Worm (Caenorhabditis elegans) whole organism, L2 larva: ENCODE measurements around the gene elf-1.

Experiments
- C34F6.9 ChIP-seq: fragments of 150-350 bp; optimal IDR thresholded peaks from 2 replicates; lab custom pipeline; 2014; ENCODE audit warnings: missing biosample characterization, missing genetic modification characterization
- F13H6.1 ChIP-seq: sonication (generic microtip); optimal IDR thresholded peaks from 2 replicates; lab custom pipeline; 2016; ENCODE audit warnings: missing genetic modification characterization, missing compliant biosample characterization
- R02D3.7 ChIP-seq: fragments of 150-350 bp; optimal IDR thresholded peaks from 2 replicates; lab custom pipeline; 2014; ENCODE audit warnings: missing biosample characterization, missing genetic modification characterization
- ZK546.5 ChIP-seq: sonication (generic microtip); optimal IDR thresholded peaks from 2 replicates; lab custom pipeline; 2017; ENCODE audit warnings: missing biosample characterization, missing genetic modification characterization
- alr-1 ChIP-seq: fragments of 150-350 bp; optimal IDR thresholded peaks from 2 replicates; lab custom pipeline; 2014; ENCODE audit warnings: missing biosample characterization, missing genetic modification characterization
- aly-2 ChIP-seq: fragments of 150-350 bp; optimal IDR thresholded peaks from 2 replicates; lab custom pipeline; 2014; ENCODE audit warnings: missing biosample characterization, missing genetic modification characterization
- ama-1 ChIP-seq: fragments of 150-350 bp; optimal IDR thresholded peaks from 2 replicates; lab custom pipeline; 2018; ENCODE audit warnings: inconsistent platforms
- blmp-1 ChIP-seq: sonication (generic microtip); optimal IDR thresholded peaks from 2 replicates; lab custom pipeline; 2017; ENCODE audit warnings: missing genetic modification characterization, mild to moderate bottlenecking, missing compliant biosample characterization, antibody characterized with exemption, moderate library complexity; ENCODE audit not compliant: insufficient read depth
- ceh-82 ChIP-seq: fragments of 150-350 bp; optimal IDR thresholded peaks from 2 replicates; lab custom pipeline; 2014; ENCODE audit warnings: missing biosample characterization, missing genetic modification characterization
- crh-2 ChIP-seq: sonication (generic microtip); optimal IDR thresholded peaks from 2 replicates; lab custom pipeline; 2017; ENCODE audit warnings: missing biosample characterization, missing genetic modification characterization
- egl-27 ChIP-seq: sonication (generic microtip); optimal IDR thresholded peaks from 3 replicates; lab custom pipeline; 2017; ENCODE audit warnings: missing biosample characterization, missing genetic modification reagents, missing genetic modification characterization
- elt-1 ChIP-seq: fragments of 150-350 bp; optimal IDR thresholded peaks from 2 replicates; lab custom pipeline; 2014; ENCODE audit warnings: missing biosample characterization, missing genetic modification characterization
- elt-3 ChIP-seq: sonication (generic microtip); optimal IDR thresholded peaks from 2 replicates; lab custom pipeline; 2017; ENCODE audit warnings: missing biosample characterization, missing genetic modification characterization
- fos-1 ChIP-seq: fragments of 150-350 bp; optimal IDR thresholded peaks from 2 replicates; lab custom pipeline; 2014; ENCODE audit warnings: missing biosample characterization, missing genetic modification characterization
- lin-11 ChIP-seq: fragments of 150-350 bp; sonication (generic microtip); optimal IDR thresholded peaks from 2 replicates; lab custom pipeline; 2014; ENCODE audit warnings: missing biosample characterization, missing genetic modification characterization, inconsistent platforms, mixed read lengths
- lin-13 ChIP-seq: fragments of 150-350 bp; optimal IDR thresholded peaks from 2 replicates; lab custom pipeline; 2014; ENCODE audit warnings: missing biosample characterization, missing genetic modification reagents, missing genetic modification characterization
- lin-39 ChIP-seq: fragments of 150-350 bp; optimal IDR thresholded peaks from 2 replicates; lab custom pipeline; 2014; ENCODE audit warnings: missing biosample characterization, missing genetic modification reagents, missing genetic modification characterization
- lsy-2 ChIP-seq, 2 experiments: fragments of 150-350 bp in 1 of 2; sonication (generic microtip) in 1 of 2; optimal IDR thresholded peaks; 2 replicates each; lab custom pipeline; 2014 to 2017; ENCODE audit warnings: missing biosample characterization in 2 of 2, missing genetic modification characterization in 2 of 2
- mab-5 ChIP-seq: fragments of 150-350 bp; optimal IDR thresholded peaks from 2 replicates; lab custom pipeline; 2014; ENCODE audit warnings: missing biosample characterization, missing genetic modification characterization
- mbf-1 ChIP-seq: sonication (generic microtip); optimal IDR thresholded peaks from 2 replicates; lab custom pipeline; 2017; ENCODE audit warnings: missing biosample characterization, missing genetic modification characterization
- mdl-1 ChIP-seq, 2 experiments: fragments of 150-350 bp in 1 of 2; sonication (generic microtip) in 1 of 2; optimal IDR thresholded peaks; 2 replicates each; lab custom pipeline; 2017; ENCODE audit warnings: missing biosample characterization in 2 of 2, missing genetic modification characterization in 2 of 2
- nhr-10 ChIP-seq: sonication (generic microtip); optimal IDR thresholded peaks from 2 replicates; lab custom pipeline; 2017; ENCODE audit warnings: missing biosample characterization, missing genetic modification characterization
- nhr-11 ChIP-seq: fragments of 150-350 bp; optimal IDR thresholded peaks from 2 replicates; lab custom pipeline; 2014; ENCODE audit warnings: missing biosample characterization, missing genetic modification characterization
- nhr-129 ChIP-seq: fragments of 150-350 bp; optimal IDR thresholded peaks from 2 replicates; lab custom pipeline; 2014; ENCODE audit warnings: missing biosample characterization, missing genetic modification characterization
- nhr-21 ChIP-seq: fragments of 150-350 bp; optimal IDR thresholded peaks from 2 replicates; lab custom pipeline; 2014; ENCODE audit warnings: missing biosample characterization, missing genetic modification characterization
- nhr-23 ChIP-seq: fragments of 150-350 bp; optimal IDR thresholded peaks from 2 replicates; lab custom pipeline; 2014; ENCODE audit warnings: missing biosample characterization, missing genetic modification reagents, missing genetic modification characterization
- nhr-237 ChIP-seq: fragments of 150-350 bp; optimal IDR thresholded peaks from 2 replicates; lab custom pipeline; 2014; ENCODE audit warnings: missing biosample characterization, missing genetic modification characterization
- nhr-25 ChIP-seq: fragments of 150-350 bp; sonication (generic microtip); optimal IDR thresholded peaks from 3 replicates; lab custom pipeline; 2014; ENCODE audit warnings: missing biosample characterization, missing genetic modification characterization
- nhr-6 ChIP-seq: fragments of 150-350 bp; optimal IDR thresholded peaks from 2 replicates; lab custom pipeline; 2014; ENCODE audit warnings: missing biosample characterization, missing genetic modification characterization
- nhr-77 ChIP-seq: fragments of 150-350 bp; optimal IDR thresholded peaks from 2 replicates; lab custom pipeline; 2014; ENCODE audit warnings: missing biosample characterization, missing genetic modification characterization
- sem-4 ChIP-seq: fragments of 150-350 bp; optimal IDR thresholded peaks from 2 replicates; lab custom pipeline; 2014; ENCODE audit warnings: missing biosample characterization, missing genetic modification reagents, missing genetic modification characterization
- skn-1 ChIP-seq: sonication (generic microtip); optimal IDR thresholded peaks from 2 replicates; lab custom pipeline; 2017; ENCODE audit warnings: missing biosample characterization, missing genetic modification characterization
- snpc-4 ChIP-seq: fragments of 150-350 bp; optimal IDR thresholded peaks from 2 replicates; lab custom pipeline; 2014; ENCODE audit warnings: missing biosample characterization, missing genetic modification characterization
- unc-55 ChIP-seq: fragments of 150-350 bp; sonication (generic microtip); optimal IDR thresholded peaks from 3 replicates; lab custom pipeline; 2014; ENCODE audit warnings: missing biosample characterization, missing genetic modification reagents, missing genetic modification characterization
- unc-62 ChIP-seq: fragments of 150-350 bp; optimal IDR thresholded peaks from 2 replicates; lab custom pipeline; 2014; ENCODE audit warnings: missing biosample characterization, missing genetic modification reagents, missing genetic modification characterization
- ztf-11 ChIP-seq: sonication (generic microtip); optimal IDR thresholded peaks from 2 replicates; lab custom pipeline; 2017; ENCODE audit warnings: missing biosample characterization, missing genetic modification characterization

Gene elf-1

DNA sequence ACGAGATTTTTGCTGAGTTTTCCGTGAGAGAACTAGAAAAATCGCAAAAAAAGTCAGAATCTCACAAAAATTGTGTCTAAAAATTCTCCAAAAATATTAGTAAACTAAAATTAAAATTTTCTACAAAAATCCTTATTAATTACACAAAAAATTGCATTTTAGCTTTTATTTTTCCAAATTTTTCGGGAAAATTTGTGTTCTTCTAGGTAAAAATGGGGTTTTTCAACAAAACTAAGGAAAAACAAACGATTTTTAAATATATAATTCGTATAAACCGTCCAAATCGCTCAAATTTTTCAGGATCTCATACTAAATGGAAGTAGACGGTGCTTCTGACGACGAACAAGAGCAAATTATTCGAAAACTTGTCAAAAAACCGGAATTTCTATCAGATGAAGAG, 47.2 kb upstream of the elf-1 start, which contains the start of gene W06E11.1:
Gene W06E11.1, plus strand, starts transcription at position 301 of the 400 bp plus-strand sequence.
- TF ChIP-seq aly-2 (tag; lab: Kevin White, UChicago) (no peak), lin-13 (GFP tag; lab: Kevin White, UChicago) (no peak), F13H6.1 (no peak), nhr-129 (tag; lab: Kevin White, UChicago) (no peak), nhr-11 (tag; lab: Kevin White, UChicago) (no peak), fos-1 (tag; lab: Kevin White, UChicago) (no peak), mbf-1 (tag; lab: Kevin White, UChicago) (no peak), nhr-21 (tag; lab: Kevin White, UChicago) (no peak), mdl-1 (tag; optimal IDR thresholded peaks at IDR 0.05; lab: Kevin White, UChicago) (no peak), nhr-10 (tag; lab: Kevin White, UChicago) (no peak)

DNA sequence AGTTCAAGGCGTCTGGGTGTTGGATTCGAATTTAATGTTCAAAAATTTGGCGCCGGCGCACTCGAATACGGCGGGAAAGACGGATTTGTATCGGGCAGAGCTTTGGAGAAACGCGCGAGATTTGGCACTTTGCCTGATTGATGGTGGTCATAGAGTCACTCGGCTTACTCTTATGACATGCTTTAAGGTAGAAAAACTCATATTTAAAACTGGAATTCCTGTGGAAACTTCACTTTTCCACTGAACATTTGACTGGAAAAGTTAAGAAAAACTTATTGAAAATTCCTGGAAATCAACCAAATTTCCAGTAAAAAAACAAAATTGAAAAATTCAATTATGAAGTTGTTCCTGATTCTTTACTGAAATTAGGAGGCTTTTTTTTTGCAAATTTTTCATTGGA, 44.3 kb upstream of the elf-1 start:
- TF ChIP-seq egl-27 (no peak), blmp-1 (tag; lab: Kevin White, UChicago) (no peak), nhr-237 (no peak), sem-4 (tag; lab: Kevin White, UChicago) (no peak), mbf-1 (tag; lab: Kevin White, UChicago) (no peak), nhr-23 (tag; lab: Kevin White, UChicago) (no peak), R02D3.7 (tag; lab: Kevin White, UChicago) (no peak), nhr-11 (tag; lab: Kevin White, UChicago) (no peak), nhr-77 (tag; lab: Kevin White, UChicago) (no peak), skn-1 (tag; lab: Kevin White, UChicago) (no peak), nhr-21 (tag; lab: Kevin White, UChicago) (no peak), ama-1 (no peak), mab-5 (tag; lab: Kevin White, UChicago) (no peak), lin-11 (no peak), C34F6.9 (tag; lab: Kevin White, UChicago) (no peak), alr-1 (tag; lab: Kevin White, UChicago) (no peak)

- TF ChIP-seq nhr-25 (tag; lab: Kevin White, UChicago) (no peak), sem-4 (tag; lab: Kevin White, UChicago) (no peak), lin-39 (no peak), nhr-237 (no peak)
Observed at ce11 chrIII:646454-646853, 42.5 kb upstream of the elf-1 start, which contains the start of gene orai-1. Gene orai-1, plus strand, starts transcription at chrIII:646754.

- TF ChIP-seq nhr-25 (tag; lab: Kevin White, UChicago) = peak; percentile 15
- TF ChIP-seq snpc-4 = no peak
- TF ChIP-seq ztf-11 = no peak
- no peak for TF ChIP-seq nhr-23 (tag; lab: Kevin White, UChicago)
- no peak for TF ChIP-seq lin-13 (GFP tag; lab: Kevin White, UChicago)
- TF ChIP-seq nhr-6 (tag; lab: Kevin White, UChicago) = no peak
- TF ChIP-seq crh-2 (tag; lab: Kevin White, UChicago) = peak; percentile 79
- TF ChIP-seq nhr-21 (tag; lab: Kevin White, UChicago) = no peak
- TF ChIP-seq mbf-1 (tag; lab: Kevin White, UChicago) = no peak
- no peak for TF ChIP-seq R02D3.7 (tag; lab: Kevin White, UChicago)
- TF ChIP-seq lin-11 = no peak
- TF ChIP-seq aly-2 (tag; lab: Kevin White, UChicago) = no peak
- no peak for TF ChIP-seq ceh-82 (tag; lab: Kevin White, UChicago)
- peak; percentile 33 for TF ChIP-seq fos-1 (tag; lab: Kevin White, UChicago)
- peak; percentile 1 for TF ChIP-seq F13H6.1
- no peak for TF ChIP-seq elt-1 (tag; lab: Kevin White, UChicago)
- TF ChIP-seq nhr-77 (tag; lab: Kevin White, UChicago) = no peak
- no peak for TF ChIP-seq nhr-237
- no peak for TF ChIP-seq ZK546.5 (tag; lab: Kevin White, UChicago)
- no peak for TF ChIP-seq nhr-129 (tag; lab: Kevin White, UChicago)
- no peak for TF ChIP-seq unc-62 (GFP tag; lab: Kevin White, UChicago)
- TF ChIP-seq lsy-2 (tag; optimal IDR thresholded peaks at IDR 0.05; lab: Kevin White, UChicago) = peak in 1 of 2 experiments; percentile 7
- no peak for TF ChIP-seq unc-55 (GFP tag; lab: Kevin White, UChicago)
- TF ChIP-seq elt-3 (tag; lab: Kevin White, UChicago) = no peak
- TF ChIP-seq C34F6.9 (tag; lab: Kevin White, UChicago) = peak; percentile 61
Observed at ce11 chrIII:647248-647647, 41.7 kb upstream of the elf-1 start.
